Fruit fly (Drosophila melanogaster): ENCODE measurements around the gene CG33257.

CG33257 gene

dm6 chr3L:16323372-16323771 lies 22.8 kb upstream of the CG33257 start, which contains the start of gene CG13059:
CG13059 (plus strand) TSS chr3L:16323672.
- no peak for TF ChIP-seq CG7987 (GFP tag; optimal IDR thresholded peaks at IDR 0.05)
- no peak for TF ChIP-seq dmrt11E (tag; optimal IDR thresholded peaks at IDR 0.05)
- no peak for TF ChIP-seq GATAe (GFP tag; conservative IDR thresholded peaks at IDR 0.05)
- no peak for TF ChIP-seq az2 (GFP tag; optimal IDR thresholded peaks at IDR 0.05)
- no peak for TF ChIP-seq CG2199 (GFP tag; IDR thresholded peaks at IDR 0.05)
- no peak for TF ChIP-seq CG14014 (GFP tag; IDR thresholded peaks at IDR 0.05)
- no peak for TF ChIP-seq danr (GFP tag; IDR thresholded peaks at IDR 0.05)
- no peak for TF ChIP-seq Ssrp (tag; optimal IDR thresholded peaks at IDR 0.05)
- no peak for TF ChIP-seq CG2202 (tag; optimal IDR thresholded peaks at IDR 0.05)
- TF ChIP-seq CG8290 (GFP tag; optimal IDR thresholded peaks at IDR 0.05), result no peak
- no peak for TF ChIP-seq CG8290 (tag; optimal IDR thresholded peaks at IDR 0.05)
- TF ChIP-seq CG8388 (GFP tag; optimal IDR thresholded peaks at IDR 0.05), result no peak
- no peak for TF ChIP-seq CG33557 (GFP tag; optimal IDR thresholded peaks at IDR 0.05)
- no peak for TF ChIP-seq bbx (GFP tag; IDR thresholded peaks at IDR 0.05; ENCODE audit: partially characterized antibody)
- TF ChIP-seq CkIIα-i1 (GFP tag; IDR thresholded peaks at IDR 0.05), result no peak
- TF ChIP-seq p53 (GFP tag; optimal IDR thresholded peaks at IDR 0.05), result no peak

dm6 chr3L:16326657-16327056 lies 19.5 kb upstream of the CG33257 start, which contains the start of the genes CG13040 and CG13039:
CG13040 (minus strand) TSS chr3L:16326757.
CG13039 (minus strand) TSS chr3L:16326762.
- TF ChIP-seq danr (GFP tag; IDR thresholded peaks at IDR 0.05), result no peak
- no peak for TF ChIP-seq lilli (GFP tag; optimal IDR thresholded peaks at IDR 0.05)
- no peak for TF ChIP-seq bab2 (GFP tag; optimal IDR thresholded peaks at IDR 0.05)
- no peak for TF ChIP-seq CG2199 (GFP tag; IDR thresholded peaks at IDR 0.05)
- TF ChIP-seq HLH54F (GFP tag; optimal IDR thresholded peaks at IDR 0.05), result no peak
- TF ChIP-seq prd (optimal IDR thresholded peaks at IDR 0.05), result no peak
- TF ChIP-seq prd (GFP tag; IDR thresholded peaks at IDR 0.05), result no peak
- TF ChIP-seq Jarid2 (GFP tag; optimal IDR thresholded peaks at IDR 0.05), result no peak
- no peak for TF ChIP-seq Fer1 (GFP tag; optimal IDR thresholded peaks at IDR 0.05)
- no peak for TF ChIP-seq NC2β (GFP tag; optimal IDR thresholded peaks at IDR 0.05)
- TF ChIP-seq gcm2 (GFP tag; optimal IDR thresholded peaks at IDR 0.05), result no peak
- TF ChIP-seq Vsx1 (GFP tag; optimal IDR thresholded peaks at IDR 0.05), result no peak
- TF ChIP-seq HLH4C (GFP tag; IDR thresholded peaks at IDR 0.05; ENCODE audit: partially characterized antibody), result no peak
- TF ChIP-seq aop (GFP tag; IDR thresholded peaks at IDR 0.05), result no peak
- TF ChIP-seq btn (GFP tag; optimal IDR thresholded peaks at IDR 0.05), result no peak
- TF ChIP-seq CG13775 (GFP tag; optimal IDR thresholded peaks at IDR 0.05), result no peak
- TF ChIP-seq ems (GFP tag; optimal IDR thresholded peaks at IDR 0.05), result no peak
- no peak for TF ChIP-seq CG4282 (GFP tag; optimal IDR thresholded peaks at IDR 0.05)
- TF ChIP-seq CG16813 (GFP tag; IDR thresholded peaks at IDR 0.05; ENCODE audit: partially characterized antibody), result no peak
- no peak for TF ChIP-seq zfh1 (GFP tag; IDR thresholded peaks at IDR 0.05)

- no peak for TF ChIP-seq CG7987 (GFP tag; optimal IDR thresholded peaks at IDR 0.05)
- no peak for TF ChIP-seq Hr3 (GFP tag; optimal IDR thresholded peaks at IDR 0.05)
- no peak for TF ChIP-seq CG17612 (GFP tag; IDR thresholded peaks at IDR 0.05)
- TF ChIP-seq CG13296 (GFP tag; optimal IDR thresholded peaks at IDR 0.05), result no peak
- no peak for TF ChIP-seq D (optimal IDR thresholded peaks at IDR 0.05)
- no peak for TF ChIP-seq D (GFP tag; optimal IDR thresholded peaks at IDR 0.05)
- no peak for TF ChIP-seq CG5180 (GFP tag; optimal IDR thresholded peaks at IDR 0.05)
- no peak for TF ChIP-seq CG7745 (tag; optimal IDR thresholded peaks at IDR 0.05)
- TF ChIP-seq Eip74EF (GFP tag; optimal IDR thresholded peaks at IDR 0.05), result no peak
- TF ChIP-seq CG30403 (GFP tag; optimal IDR thresholded peaks at IDR 0.05), result no peak
- no peak for TF ChIP-seq CG17829 (tag; optimal IDR thresholded peaks at IDR 0.05)
- no peak for TF ChIP-seq her (GFP tag; optimal IDR thresholded peaks at IDR 0.05)
- no peak for TF ChIP-seq Camta (GFP tag; optimal IDR thresholded peaks at IDR 0.05)
- TF ChIP-seq maf-S (GFP tag; optimal IDR thresholded peaks at IDR 0.05), result no peak
- no peak for TF ChIP-seq CG2889 (GFP tag; IDR thresholded peaks at IDR 0.05)
- no peak for TF ChIP-seq CG10274 (GFP tag; optimal IDR thresholded peaks at IDR 0.05)
- TF ChIP-seq CG31441 (GFP tag; IDR thresholded peaks at IDR 0.05), result no peak
- TF ChIP-seq bcd (GFP tag; optimal IDR thresholded peaks at IDR 0.05), result no peak
- no peak for TF ChIP-seq CG18011 (GFP tag; optimal IDR thresholded peaks at IDR 0.05)
Measured at dm6 chr3L:16327776-16328175, 18.3 kb upstream of the CG33257 start, which contains the start of gene CG13038. CG13038 (minus strand) TSS chr3L:16327893.
